Worm (Caenorhabditis elegans) whole organism, L3 larva: Measurements from ENCODE around the gene sre-30.

Experiments
- aly-2 ChIP-seq: fragments of 150-350 bp; optimal IDR thresholded peaks from 2 replicates; lab custom pipeline; 2014; ENCODE audit warnings: missing biosample characterization, missing genetic modification characterization
- ama-1 ChIP-seq: fragments of 150-350 bp; optimal IDR thresholded peaks from 2 replicates; lab custom pipeline; 2018
- ceh-28 ChIP-seq: fragments of 150-350 bp; optimal IDR thresholded peaks from 2 replicates; lab custom pipeline; 2014; ENCODE audit warnings: missing biosample characterization, missing genetic modification reagents, missing genetic modification characterization
- mdl-1 ChIP-seq: fragments of 150-350 bp; optimal IDR thresholded peaks from 2 replicates; lab custom pipeline; 2014; ENCODE audit warnings: missing biosample characterization, missing genetic modification characterization
- nhr-12 ChIP-seq: fragments of 150-350 bp; optimal IDR thresholded peaks from 2 replicates; lab custom pipeline; 2014; ENCODE audit warnings: missing biosample characterization, missing genetic modification characterization
- nhr-237 ChIP-seq: fragments of 150-350 bp; optimal IDR thresholded peaks from 2 replicates; lab custom pipeline; 2014; ENCODE audit warnings: missing biosample characterization, missing genetic modification characterization
- nhr-25 ChIP-seq: sonication (generic microtip); optimal IDR thresholded peaks from 2 replicates; lab custom pipeline; 2017; ENCODE audit warnings: missing biosample characterization, missing genetic modification characterization
- nhr-43 ChIP-seq: sonication (generic microtip); optimal IDR thresholded peaks from 2 replicates; lab custom pipeline; 2016; ENCODE audit warnings: mild to moderate bottlenecking, missing genetic modification characterization, missing compliant biosample characterization; ENCODE audit not compliant: poor library complexity, severe bottlenecking
- nhr-77 ChIP-seq: fragments of 150-350 bp; optimal IDR thresholded peaks from 2 replicates; lab custom pipeline; 2014; ENCODE audit warnings: missing biosample characterization, missing genetic modification characterization
- skn-1 ChIP-seq: fragments of 150-350 bp; optimal IDR thresholded peaks from 2 replicates; lab custom pipeline; 2014; ENCODE audit warnings: missing biosample characterization, missing genetic modification characterization
- snpc-4 ChIP-seq: fragments of 150-350 bp; optimal IDR thresholded peaks from 2 replicates; lab custom pipeline; 2014; ENCODE audit warnings: missing biosample characterization, missing genetic modification characterization
- tbx-2 ChIP-seq: sonication (generic microtip); optimal IDR thresholded peaks from 2 replicates; lab custom pipeline; 2016; ENCODE audit warnings: mild to moderate bottlenecking, missing genetic modification characterization, missing compliant biosample characterization
- unc-39 ChIP-seq: sonication (generic microtip); optimal IDR thresholded peaks from 4 replicates; lab custom pipeline; 2017; ENCODE audit warnings: missing biosample characterization, missing genetic modification characterization
- zag-1 ChIP-seq: fragments of 150-350 bp; optimal IDR thresholded peaks from 2 replicates; lab custom pipeline; 2014; ENCODE audit warnings: missing biosample characterization, missing genetic modification characterization

DNA sequence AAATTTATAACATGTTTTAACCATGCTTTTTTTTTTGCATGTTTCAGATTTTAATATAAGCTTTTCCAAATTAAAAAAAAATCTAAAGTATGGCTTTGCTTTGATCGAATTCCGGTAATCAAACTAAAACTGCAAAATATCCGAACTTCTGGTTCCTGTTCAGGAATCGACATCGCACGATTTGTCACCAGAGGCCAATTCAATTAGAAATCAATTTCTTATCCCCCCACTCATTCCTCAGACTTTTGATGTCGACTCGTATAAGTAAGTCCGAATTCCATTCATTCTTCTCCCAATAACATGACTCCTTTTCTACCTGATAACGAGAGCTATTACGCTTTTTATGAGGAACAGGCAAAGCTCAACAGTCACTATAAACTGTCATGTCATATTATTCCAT is 41.9 kb upstream of the sre-30 start, which contains the start of gene srh-27:
- TF ChIP-seq tbx-2 (no peak), nhr-43 (tag; lab: Kevin White, UChicago) (no peak), nhr-237 (tag; lab: Kevin White, UChicago) (no peak), skn-1 (no peak), zag-1 (tag; lab: Kevin White, UChicago) (no peak), mdl-1 (tag; lab: Kevin White, UChicago) (no peak), nhr-25 (no peak), unc-39 (tag; lab: Kevin White, UChicago) (no peak), nhr-12 (tag; lab: Kevin White, UChicago) (no peak), ceh-28 (tag; lab: Kevin White, UChicago) (no peak), aly-2 (no peak), ama-1 (lab: Kevin White, UChicago) (no peak), snpc-4 (no peak), nhr-77 (no peak)
